Worm (Caenorhabditis elegans): Measurements from ENCODE around the gene alh-7.
A peak's percentile ranks its signal among the peaks of the same experiment; 100 is the strongest.

alh-7 gene

DNA sequence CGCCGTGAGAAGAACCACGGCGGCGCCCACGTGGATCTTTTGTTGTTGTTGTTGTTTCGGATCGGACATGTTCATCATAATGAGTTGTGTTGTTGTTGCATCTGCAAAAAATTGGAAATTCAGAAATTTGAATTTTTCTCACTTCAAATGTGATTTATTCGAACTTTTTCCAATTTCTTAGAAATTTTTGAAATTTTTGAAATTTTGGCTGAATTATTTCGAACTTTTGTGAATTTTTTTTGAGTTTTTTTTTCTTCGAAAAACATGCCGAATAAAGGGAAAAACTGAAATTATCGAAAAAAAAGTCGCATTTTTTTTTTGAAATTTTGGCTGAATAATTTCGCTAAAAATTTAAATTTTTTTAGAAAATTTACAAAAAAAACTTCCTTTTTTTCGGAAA is 39.5 kb upstream of the alh-7 start, which contains the start of gene snx-14:
snx-14 (minus strand) TSS at position 101 of the 400 bp plus-strand sequence.
- TF ChIP-seq zag-1 (tag; optimal IDR thresholded peaks at IDR 0.05), result no peak
- TF ChIP-seq ctbp-1 (GFP tag; IDR thresholded peaks at IDR 0.05), result no peak
- TF ChIP-seq egl-27 (tag; optimal IDR thresholded peaks at IDR 0.05), result no peak
- TF ChIP-seq spr-1 (tag; optimal IDR thresholded peaks at IDR 0.05), result no peak
- TF ChIP-seq egl-43 (GFP tag; IDR thresholded peaks at IDR 0.05), result no peak
- TF ChIP-seq Y75B8A.6 (GFP tag; IDR thresholded peaks at IDR 0.05), result no peak
- no peak for TF ChIP-seq nhr-28 (tag; optimal IDR thresholded peaks at IDR 0.05)
- no peak for TF ChIP-seq dpl-1 (GFP tag; optimal IDR thresholded peaks at IDR 0.05)
- TF ChIP-seq T26A8.4 (GFP tag; IDR thresholded peaks at IDR 0.05), result no peak
- no peak for TF ChIP-seq gei-8 (GFP tag; optimal IDR thresholded peaks at IDR 0.05)
- no peak for TF ChIP-seq attf-4 (tag; optimal IDR thresholded peaks at IDR 0.05)
- no peak for TF ChIP-seq D1046.2 (GFP tag; IDR thresholded peaks at IDR 0.05)
- TF ChIP-seq fkh-10 (GFP tag; optimal IDR thresholded peaks at IDR 0.05), result no peak

DNA sequence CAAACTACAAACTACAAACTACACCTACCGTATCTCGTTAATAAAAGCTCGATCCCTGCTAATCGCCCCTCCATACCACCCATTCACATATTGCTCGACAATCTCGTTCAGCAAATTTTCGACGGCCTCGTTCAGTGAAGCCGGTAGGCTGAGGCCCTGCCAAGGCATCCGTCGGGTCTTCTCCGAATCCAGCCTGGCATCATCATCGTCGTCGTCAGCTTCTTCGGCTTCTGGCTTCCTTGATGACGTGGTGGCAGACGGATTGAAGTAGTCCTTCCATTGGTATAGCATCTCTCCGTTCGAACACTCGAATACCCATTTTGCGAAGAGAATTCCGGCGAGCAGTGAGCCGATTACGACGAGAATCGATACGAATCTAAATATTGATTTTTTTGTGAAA is 39.1 kb upstream of the alh-7 start:
- TF ChIP-seq Y75B8A.6 (GFP tag; IDR thresholded peaks at IDR 0.05) (no peak), dmd-6 (GFP tag; IDR thresholded peaks at IDR 0.05) (no peak), hlh-30 (tag; optimal IDR thresholded peaks at IDR 0.05; ENCODE audit: insufficient read depth) (no peak), aly-2 (tag; optimal IDR thresholded peaks at IDR 0.05) (no peak), nhr-11 (tag; optimal IDR thresholded peaks at IDR 0.05) (no peak), set-16 (GFP tag; IDR thresholded peaks at IDR 0.05) (peak; percentile 30; the same call in 1 of the 2 replicates), unc-62 (GFP tag; optimal IDR thresholded peaks at IDR 0.05 in 1 of 2) (peak in 1 of 2 experiments; percentile 79), unc-62 (tag; optimal IDR thresholded peaks at IDR 0.05) (no peak), nhr-42 (GFP tag; IDR thresholded peaks at IDR 0.05) (peak; percentile 61; the same call in 1 of the 2 replicates)

DNA sequence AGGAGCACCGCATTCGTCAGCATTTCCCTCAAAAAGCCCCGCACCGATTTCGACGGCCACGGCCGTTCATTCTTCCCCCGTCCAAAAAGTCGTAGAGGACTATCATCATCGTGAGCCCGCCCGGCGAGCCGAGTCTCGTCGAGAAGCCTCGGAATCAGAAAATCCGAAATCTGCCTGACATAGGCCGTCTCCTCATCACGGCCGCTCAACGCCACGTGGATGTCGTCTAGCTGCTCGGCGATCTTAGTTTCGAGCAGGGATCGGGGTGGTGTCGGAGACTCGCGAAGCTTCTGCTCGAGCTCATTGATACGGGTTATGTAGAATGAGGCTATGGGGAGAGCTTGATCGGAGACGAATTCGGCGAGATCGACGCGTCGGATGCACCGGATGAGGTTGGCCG is 37.5 kb upstream of the alh-7 start:
- TF ChIP-seq set-16 (GFP tag; IDR thresholded peaks at IDR 0.05) (peak; percentile 84), dve-1 (tag; optimal IDR thresholded peaks at IDR 0.05; ENCODE audit: insufficient read depth) (no peak)

DNA sequence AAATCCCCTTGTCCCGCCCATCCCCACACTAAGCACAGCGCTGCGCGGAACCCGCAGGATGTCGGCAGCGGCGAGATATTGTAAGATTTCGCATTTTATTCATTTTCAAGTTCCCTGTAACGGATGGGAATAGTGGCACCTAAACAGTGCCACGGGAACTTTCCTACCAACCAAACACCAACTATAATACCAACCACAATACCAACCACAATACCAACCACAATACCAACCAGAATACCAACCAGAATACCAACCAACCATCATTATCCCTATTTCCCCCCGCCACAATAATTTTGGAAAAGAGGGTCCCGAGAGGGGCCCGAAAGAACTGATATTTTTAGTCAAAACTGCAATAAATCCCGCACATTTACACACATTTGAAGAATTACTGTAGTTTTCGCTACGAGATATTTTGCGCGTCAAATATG is 30.4 kb upstream of the alh-7 start:
- no peak for TF ChIP-seq Y5F2A.4 (GFP tag; optimal IDR thresholded peaks at IDR 0.05)
- TF ChIP-seq daf-16 (GFP tag; optimal IDR thresholded peaks at IDR 0.05), result no peak
- TF ChIP-seq daf-16 (tag; optimal IDR thresholded peaks at IDR 0.05), result no peak
- TF ChIP-seq nhr-76 (tag; optimal IDR thresholded peaks at IDR 0.05), result no peak
- no peak for TF ChIP-seq set-16 (GFP tag; IDR thresholded peaks at IDR 0.05)
- no peak for TF ChIP-seq F37D6.2 (tag; optimal IDR thresholded peaks at IDR 0.05)
- TF ChIP-seq ama-1 (optimal IDR thresholded peaks at IDR 0.05), result peak; percentile 90
- TF ChIP-seq hif-1 (tag; optimal IDR thresholded peaks at IDR 0.05), result no peak
- no peak for TF ChIP-seq ceh-44 (GFP tag; IDR thresholded peaks at IDR 0.05)
- no peak for TF ChIP-seq zag-1 (tag; optimal IDR thresholded peaks at IDR 0.05)
- TF ChIP-seq lin-13 (GFP tag; optimal IDR thresholded peaks at IDR 0.05), result no peak
- no peak for TF ChIP-seq nhr-41 (GFP tag; IDR thresholded peaks at IDR 0.05)
- no peak for TF ChIP-seq D1046.2 (GFP tag; IDR thresholded peaks at IDR 0.05)
- no peak for TF ChIP-seq lin-39 (tag; optimal IDR thresholded peaks at IDR 0.05)
- no peak for TF ChIP-seq F26F4.8 (GFP tag; conservative IDR thresholded peaks at IDR 0.05)
- peak; percentile 33 for TF ChIP-seq spr-1 (tag; optimal IDR thresholded peaks at IDR 0.05)
- no peak for TF ChIP-seq dpl-1 (GFP tag; optimal IDR thresholded peaks at IDR 0.05)
- TF ChIP-seq daf-12 (tag; optimal IDR thresholded peaks at IDR 0.05), result no peak
- no peak for TF ChIP-seq nhr-111 (GFP tag; optimal IDR thresholded peaks at IDR 0.05)
- no peak for TF ChIP-seq jun-1 (tag; optimal IDR thresholded peaks at IDR 0.05)
- no peak for TF ChIP-seq tag-97 (GFP tag; IDR thresholded peaks at IDR 0.05)
- peak; percentile 55 for TF ChIP-seq lin-38 (GFP tag; IDR thresholded peaks at IDR 0.05)
- peak; percentile 13 for TF ChIP-seq aha-1 (tag)
- no peak for TF ChIP-seq madf-5 (GFP tag; IDR thresholded peaks at IDR 0.05)
- no peak for TF ChIP-seq zfp-3 (GFP tag; conservative IDR thresholded peaks at IDR 0.05)
- TF ChIP-seq zfp-2 (tag; optimal IDR thresholded peaks at IDR 0.05), result no peak
- TF ChIP-seq nhr-77 (tag; optimal IDR thresholded peaks at IDR 0.05), result no peak
- no peak for TF ChIP-seq lin-15B (tag; optimal IDR thresholded peaks at IDR 0.05)
- TF ChIP-seq fos-1 (tag; optimal IDR thresholded peaks at IDR 0.05), result no peak
- TF ChIP-seq dve-1 (tag; optimal IDR thresholded peaks at IDR 0.05; ENCODE audit: insufficient read depth), result no peak
- TF ChIP-seq unc-62 (GFP tag; optimal IDR thresholded peaks at IDR 0.05 in 1 of 2), result no peak
- TF ChIP-seq unc-62 (tag; optimal IDR thresholded peaks at IDR 0.05), result no peak
- TF ChIP-seq spr-3 (GFP tag; optimal IDR thresholded peaks at IDR 0.05), result no peak
- no peak for TF ChIP-seq nhr-11 (tag; optimal IDR thresholded peaks at IDR 0.05)

Data from whole organism, L4 larva.